Worm (Caenorhabditis elegans) whole organism, early embryonic: ENCODE data around the gene scav-5.

ENCODE experiments used
- B0310.2 ChIP-seq: sonication (generic microtip); optimal IDR thresholded peaks from 2 replicates; lab custom pipeline; 2016; ENCODE audit warnings: mild to moderate bottlenecking, missing genetic modification characterization, missing compliant biosample characterization
- F13C5.2 ChIP-seq: sonication (generic microtip); optimal IDR thresholded peaks from 2 replicates; lab custom pipeline; 2017; ENCODE audit warnings: mild to moderate bottlenecking, missing genetic modification characterization, inconsistent platforms, missing compliant biosample characterization
- aly-1 ChIP-seq: sonication (generic microtip); optimal IDR thresholded peaks from 2 replicates; lab custom pipeline; 2016; ENCODE audit warnings: missing genetic modification characterization, missing compliant biosample characterization
- ama-1 ChIP-seq: fragments of 150-350 bp; optimal IDR thresholded peaks from 2 replicates; lab custom pipeline; 2014
- ceh-13 ChIP-seq: fragments of 200-800 bp; sonication (Bioruptor generic); optimal IDR thresholded peaks from 2 replicates; lab custom pipeline; 2018; ENCODE audit warnings: mild to moderate bottlenecking, missing genetic modification characterization, missing compliant biosample characterization
- ceh-36 ChIP-seq: sonication (generic microtip); optimal IDR thresholded peaks from 2 replicates; lab custom pipeline; 2016; ENCODE audit warnings: missing genetic modification characterization, inconsistent platforms, missing compliant biosample characterization
- ets-7 ChIP-seq: sonication (generic microtip); optimal IDR thresholded peaks from 2 replicates; lab custom pipeline; 2016; ENCODE audit warnings: missing genotype, missing genetic modification characterization, missing compliant biosample characterization
- flt-1 ChIP-seq: fragments of 200-800 bp; sonication (Bioruptor generic); IDR thresholded peaks from 2 replicates; pipeline ENCODE4 v1.3.6; 2022; ENCODE audit warnings: missing genetic modification characterization, missing compliant biosample characterization
- hmbx-1 ChIP-seq: sonication (generic microtip); optimal IDR thresholded peaks from 2 replicates; lab custom pipeline; 2016; ENCODE audit warnings: mild to moderate bottlenecking, missing genetic modification characterization, missing compliant biosample characterization
- hmg-4 ChIP-seq: fragments of 200-800 bp; sonication (Bioruptor generic); optimal IDR thresholded peaks from 2 replicates; lab custom pipeline; 2018; ENCODE audit warnings: mild to moderate bottlenecking, missing genetic modification characterization, missing compliant biosample characterization
- hnd-1 ChIP-seq: sonication (generic microtip); optimal IDR thresholded peaks from 2 replicates; lab custom pipeline; 2016; ENCODE audit warnings: missing genetic modification characterization, missing compliant biosample characterization
- pes-1 ChIP-seq: fragments of 200-800 bp; sonication (Bioruptor generic); IDR thresholded peaks from 2 replicates; pipeline ENCODE4 v1.3.6; 2022; ENCODE audit warnings: missing genetic modification reagents, missing genetic modification characterization, missing compliant biosample characterization
- scrt-1 ChIP-seq: fragments of 200-800 bp; sonication (Bioruptor generic); IDR thresholded peaks from 2 replicates; pipeline ENCODE4 v1.3.6; 2022; ENCODE audit warnings: missing genetic modification characterization, missing compliant biosample characterization
- sea-1 ChIP-seq: fragments of 200-800 bp; sonication (Bioruptor generic); conservative IDR thresholded peaks from 2 replicates; pipeline ENCODE4 v1.3.6; 2022; ENCODE audit warnings: missing genetic modification characterization, missing compliant biosample characterization
- tbx-11 ChIP-seq: fragments of 200-800 bp; sonication (Bioruptor generic); IDR thresholded peaks from 2 replicates; pipeline ENCODE4 v1.3.6; 2022; ENCODE audit warnings: missing genetic modification characterization, missing compliant biosample characterization
- tbx-37 ChIP-seq: fragments of 200-800 bp; sonication (Bioruptor generic); conservative IDR thresholded peaks from 2 replicates; pipeline ENCODE4 v1.3.6; 2022; ENCODE audit warnings: missing genetic modification reagents, missing genetic modification characterization, missing compliant biosample characterization
- tra-4 ChIP-seq: sonication (generic microtip); optimal IDR thresholded peaks from 2 replicates; lab custom pipeline; 2017; ENCODE audit warnings: missing genetic modification characterization, missing compliant biosample characterization

scav-5 gene

DNA sequence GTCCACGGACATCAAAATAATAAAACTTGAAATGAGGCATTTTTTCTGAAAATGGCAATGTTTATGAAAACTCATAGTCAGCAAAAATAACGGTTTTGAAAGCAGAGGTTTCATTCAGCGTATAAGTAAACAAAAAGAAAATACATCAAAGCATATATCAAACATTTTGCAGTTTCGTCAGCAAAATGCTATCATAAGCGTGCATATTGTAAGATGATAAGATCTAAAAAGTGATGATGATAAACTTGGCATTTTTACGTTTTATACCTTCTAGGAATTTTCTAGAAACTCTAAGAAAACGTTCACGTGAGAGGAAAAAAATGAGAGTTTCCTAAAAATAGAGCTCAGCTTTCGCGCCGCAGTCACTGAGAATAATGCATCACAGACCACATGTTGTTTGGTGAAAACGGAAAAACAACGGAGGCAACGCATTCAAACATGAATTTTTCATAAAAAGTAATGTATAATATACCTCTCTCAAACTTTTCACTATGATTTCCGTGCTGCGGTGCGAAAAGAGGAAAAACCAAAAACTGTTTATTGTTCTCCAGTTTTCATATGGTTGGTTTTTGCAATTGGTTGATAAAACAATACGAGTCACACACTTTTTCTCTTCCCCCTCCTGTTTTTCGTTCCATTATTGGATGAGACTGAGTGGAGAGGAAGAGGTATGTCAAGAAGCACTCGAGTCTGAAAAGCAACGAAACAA lies 4.9 kb downstream of the scav-5 start, which contains the start of the genes gst-36 and R07B1.5:
Gene gst-36 (minus strand): TSS at position 45 of the 709 bp plus-strand sequence.
Gene R07B1.5 (plus strand): TSS at position 665 of the 709 bp plus-strand sequence.
- TF ChIP-seq tbx-37 (GFP tag; lab: Robert Waterston, UW) (no peak), ceh-13 (GFP tag; lab: Kevin White, UChicago) (no peak), tra-4 (no peak), ceh-36 (tag; lab: Kevin White, UChicago) (no peak), pes-1 (GFP tag; lab: Robert Waterston, UW) (no peak), flt-1 (GFP tag; lab: Robert Waterston, UW) (no peak), hnd-1 (no peak), tbx-11 (no peak), hmbx-1 (no peak), sea-1 (GFP tag; lab: Robert Waterston, UW) (no peak), ama-1 (lab: Kevin White, UChicago) (no peak), ets-7 (tag; lab: Kevin White, UChicago) (no peak), aly-1 (tag; lab: Kevin White, UChicago) (no peak)

DNA sequence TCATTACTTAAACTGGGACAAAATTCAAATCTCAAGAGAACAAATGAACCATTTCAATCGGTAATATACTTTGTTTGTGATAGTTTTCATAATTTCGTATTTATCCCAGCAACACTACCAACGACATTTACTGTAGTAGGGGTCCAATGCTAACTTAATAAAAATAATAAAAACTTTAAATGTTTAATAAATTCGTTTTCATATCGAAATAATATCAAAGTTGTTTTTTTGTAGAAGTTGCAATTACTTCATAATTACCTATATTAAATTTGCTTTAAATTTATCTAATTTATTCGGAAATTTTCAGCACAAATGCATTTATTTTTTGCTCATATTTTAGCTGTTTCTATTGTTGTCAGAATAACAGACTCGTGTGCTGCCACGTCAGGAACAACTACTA lies 8.2 kb downstream of the scav-5 start, which contains the start of gene R07B1.6:
Gene R07B1.6 (plus strand): TSS at position 301 of the 400 bp plus-strand sequence.
- no peak for TF ChIP-seq sea-1 (GFP tag; lab: Robert Waterston, UW)
- TF ChIP-seq tbx-37 (GFP tag; lab: Robert Waterston, UW), result no peak
- no peak for TF ChIP-seq hnd-1
- no peak for TF ChIP-seq tra-4

DNA sequence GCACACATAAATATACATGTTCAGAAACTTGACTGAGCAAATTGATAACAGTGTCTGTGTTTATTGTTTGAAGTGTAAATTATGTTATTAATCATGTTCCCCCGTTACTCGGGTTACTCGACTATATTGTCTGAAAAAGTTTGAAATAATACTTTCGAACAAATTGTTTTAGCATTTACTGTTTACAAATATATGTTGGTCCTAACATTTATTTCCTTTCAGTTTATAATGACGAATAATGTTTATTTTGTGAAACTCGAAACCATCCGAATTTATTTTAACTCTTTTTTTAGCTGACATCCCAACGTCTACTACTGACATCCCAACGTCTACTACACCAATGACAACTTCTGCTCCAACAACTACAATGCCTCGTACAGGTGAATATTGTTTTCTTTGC lies 10.7 kb downstream of the scav-5 start, which contains the start of gene R07B1.7:
Gene R07B1.7 (plus strand): TSS at position 301 of the 400 bp plus-strand sequence.
- TF ChIP-seq ets-7 (tag; lab: Kevin White, UChicago) (no peak), tbx-11 (no peak), ceh-36 (tag; lab: Kevin White, UChicago) (no peak), ceh-13 (GFP tag; lab: Kevin White, UChicago) (no peak), sea-1 (GFP tag; lab: Robert Waterston, UW) (no peak)

DNA sequence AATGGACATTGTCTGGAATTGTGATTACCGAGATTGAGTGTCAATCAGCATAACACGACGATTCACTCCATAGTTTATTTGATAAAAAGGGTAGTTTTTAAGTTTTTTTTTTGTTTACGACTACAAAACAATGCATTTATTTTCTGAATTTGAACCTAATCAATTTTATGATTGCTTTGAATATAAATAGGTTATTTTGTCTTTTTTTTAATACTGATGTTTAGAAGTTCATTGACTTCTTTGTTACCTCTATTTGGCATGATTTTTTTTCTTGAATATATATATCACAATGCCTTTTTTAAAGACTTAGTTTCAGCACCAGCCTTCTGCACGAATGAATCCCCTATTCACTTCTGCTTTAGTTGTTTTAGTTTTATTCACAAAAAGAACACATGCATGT lies 11.4 kb downstream of the scav-5 start, which contains the start of gene R07B1.13:
Gene R07B1.13 (plus strand): TSS at position 301 of the 400 bp plus-strand sequence.
- TF ChIP-seq tbx-37 (GFP tag; lab: Robert Waterston, UW) (no peak), aly-1 (tag; lab: Kevin White, UChicago) (no peak), flt-1 (GFP tag; lab: Robert Waterston, UW) (no peak), tbx-11 (no peak), hmg-4 (no peak), ceh-13 (GFP tag; lab: Kevin White, UChicago) (no peak), ama-1 (lab: Kevin White, UChicago) (no peak), F13C5.2 (no peak), hnd-1 (no peak), ceh-36 (tag; lab: Kevin White, UChicago) (no peak)

DNA sequence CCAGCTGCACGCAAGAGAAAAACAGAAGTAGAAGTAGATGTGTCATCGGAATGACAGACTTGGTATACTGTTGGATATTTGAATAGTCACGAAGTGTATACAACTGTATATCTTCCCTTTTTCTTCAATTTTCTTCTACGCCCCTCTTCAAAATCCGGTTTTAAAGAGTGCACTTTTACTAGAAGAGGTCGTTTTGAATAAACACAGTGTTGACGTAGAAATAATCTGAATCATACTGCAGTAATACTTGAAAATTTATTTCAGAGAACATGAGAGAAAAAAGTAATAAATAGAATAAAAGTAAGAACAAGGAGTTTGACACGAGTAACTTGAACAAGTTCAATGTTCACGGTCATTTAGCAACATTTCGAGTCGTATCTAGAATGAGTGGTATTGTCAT lies 14.4 kb downstream of the scav-5 start, which contains the start of gene R07B1.8:
Gene R07B1.8 (minus strand): TSS at position 101 of the 400 bp plus-strand sequence.
- no peak for TF ChIP-seq flt-1 (GFP tag; lab: Robert Waterston, UW)
- no peak for TF ChIP-seq tra-4

DNA sequence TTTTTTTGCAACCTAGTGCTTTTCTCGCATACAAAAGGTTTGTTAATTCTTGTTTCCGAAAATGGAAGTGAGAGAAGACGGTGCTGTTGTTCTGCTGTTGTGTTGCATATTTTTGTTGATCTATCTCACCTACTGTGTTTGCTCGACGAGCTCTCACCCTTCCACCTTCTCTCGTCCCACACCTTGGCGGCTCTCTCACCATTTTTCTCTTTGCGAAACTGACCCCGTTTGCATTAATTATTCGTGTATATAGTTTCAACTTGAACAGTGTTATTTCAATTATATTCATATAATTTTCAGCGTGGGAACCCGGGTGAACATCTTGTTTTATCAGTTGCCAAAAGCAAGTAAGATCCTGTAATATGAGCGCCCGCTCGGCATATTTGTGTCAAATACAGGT lies 19.0 kb downstream of the scav-5 start, which contains the start of gene R07B1.9:
Gene R07B1.9 (plus strand): TSS at position 301 of the 400 bp plus-strand sequence.
- TF ChIP-seq flt-1 (GFP tag; lab: Robert Waterston, UW), result no peak
- TF ChIP-seq sea-1 (GFP tag; lab: Robert Waterston, UW), result no peak
- TF ChIP-seq ama-1 (lab: Kevin White, UChicago), result no peak
- TF ChIP-seq ceh-13 (GFP tag; lab: Kevin White, UChicago), result no peak
- TF ChIP-seq ets-7 (tag; lab: Kevin White, UChicago), result no peak
- TF ChIP-seq F13C5.2, result no peak
- TF ChIP-seq hmg-4, result no peak
- TF ChIP-seq tbx-37 (GFP tag; lab: Robert Waterston, UW), result no peak
- TF ChIP-seq B0310.2 (tag; lab: Kevin White, UChicago), result no peak
- TF ChIP-seq pes-1 (GFP tag; lab: Robert Waterston, UW), result no peak

DNA sequence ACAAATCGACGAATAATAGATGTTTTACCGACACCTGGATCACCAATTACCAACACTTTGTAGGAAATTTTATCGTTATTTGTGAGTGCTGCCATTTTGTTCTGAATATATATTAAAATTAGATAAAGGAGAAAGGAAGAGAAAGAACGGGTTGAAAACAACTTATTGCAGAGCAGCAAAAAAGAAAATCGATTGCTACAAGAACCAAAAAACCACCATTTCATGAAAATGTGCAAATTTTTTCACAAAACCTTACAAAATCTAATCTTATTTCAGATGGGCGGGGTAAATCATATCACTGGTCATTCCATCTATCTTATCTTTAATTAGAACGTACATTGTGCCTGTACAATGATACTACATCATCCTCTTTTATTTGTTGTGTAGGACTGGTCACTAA lies 23.9 kb downstream of the scav-5 start, which contains the start of gene glo-1:
Gene glo-1 (minus strand): TSS at position 101 of the 400 bp plus-strand sequence.
- no peak for TF ChIP-seq ceh-13 (GFP tag; lab: Kevin White, UChicago)
- TF ChIP-seq hnd-1, result no peak
- no peak for TF ChIP-seq ceh-36 (tag; lab: Kevin White, UChicago)
- TF ChIP-seq scrt-1 (GFP tag; lab: Robert Waterston, UW), result no peak
- TF ChIP-seq B0310.2 (tag; lab: Kevin White, UChicago), result no peak
- TF ChIP-seq ama-1 (lab: Kevin White, UChicago), result no peak
- no peak for TF ChIP-seq tra-4
- no peak for TF ChIP-seq F13C5.2
- no peak for TF ChIP-seq aly-1 (tag; lab: Kevin White, UChicago)
- TF ChIP-seq tbx-37 (GFP tag; lab: Robert Waterston, UW), result no peak
- TF ChIP-seq tbx-11, result no peak
- TF ChIP-seq flt-1 (GFP tag; lab: Robert Waterston, UW), result no peak

DNA sequence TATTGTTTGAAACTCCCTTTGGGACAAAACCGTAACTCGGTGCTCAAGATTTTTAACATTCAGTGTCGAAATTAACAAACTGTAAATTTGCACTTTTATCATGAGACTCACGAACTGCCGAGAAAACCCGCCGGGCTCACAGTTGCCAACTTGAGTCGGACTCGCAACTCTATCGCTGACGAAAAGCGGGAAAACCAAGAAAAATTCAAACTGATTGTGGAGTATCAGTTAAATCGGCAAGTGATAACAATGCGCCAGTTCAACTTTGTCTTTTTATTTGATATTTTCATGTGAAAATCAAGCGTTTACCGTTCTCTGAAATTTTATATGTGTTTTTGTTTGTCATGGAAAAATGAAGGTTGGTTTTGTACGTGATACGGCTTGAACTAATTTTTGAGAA lies 24.4 kb downstream of the scav-5 start:
- TF ChIP-seq aly-1 (tag; lab: Kevin White, UChicago) (no peak), tbx-37 (GFP tag; lab: Robert Waterston, UW) (no peak), hmg-4 (no peak), tra-4 (no peak), scrt-1 (GFP tag; lab: Robert Waterston, UW) (no peak), hmbx-1 (no peak), ceh-13 (GFP tag; lab: Kevin White, UChicago) (no peak), F13C5.2 (no peak), pes-1 (GFP tag; lab: Robert Waterston, UW) (no peak), ama-1 (lab: Kevin White, UChicago) (no peak), tbx-11 (no peak), hnd-1 (no peak), ceh-36 (tag; lab: Kevin White, UChicago) (no peak), sea-1 (GFP tag; lab: Robert Waterston, UW) (no peak), B0310.2 (tag; lab: Kevin White, UChicago) (no peak), ets-7 (tag; lab: Kevin White, UChicago) (no peak), flt-1 (GFP tag; lab: Robert Waterston, UW) (no peak)
